Fruit fly (Drosophila melanogaster): ENCODE data around the gene CG14995.
A peak's percentile ranks its signal among the peaks of the same experiment; 100 is the strongest.

CG14995 gene

DNA sequence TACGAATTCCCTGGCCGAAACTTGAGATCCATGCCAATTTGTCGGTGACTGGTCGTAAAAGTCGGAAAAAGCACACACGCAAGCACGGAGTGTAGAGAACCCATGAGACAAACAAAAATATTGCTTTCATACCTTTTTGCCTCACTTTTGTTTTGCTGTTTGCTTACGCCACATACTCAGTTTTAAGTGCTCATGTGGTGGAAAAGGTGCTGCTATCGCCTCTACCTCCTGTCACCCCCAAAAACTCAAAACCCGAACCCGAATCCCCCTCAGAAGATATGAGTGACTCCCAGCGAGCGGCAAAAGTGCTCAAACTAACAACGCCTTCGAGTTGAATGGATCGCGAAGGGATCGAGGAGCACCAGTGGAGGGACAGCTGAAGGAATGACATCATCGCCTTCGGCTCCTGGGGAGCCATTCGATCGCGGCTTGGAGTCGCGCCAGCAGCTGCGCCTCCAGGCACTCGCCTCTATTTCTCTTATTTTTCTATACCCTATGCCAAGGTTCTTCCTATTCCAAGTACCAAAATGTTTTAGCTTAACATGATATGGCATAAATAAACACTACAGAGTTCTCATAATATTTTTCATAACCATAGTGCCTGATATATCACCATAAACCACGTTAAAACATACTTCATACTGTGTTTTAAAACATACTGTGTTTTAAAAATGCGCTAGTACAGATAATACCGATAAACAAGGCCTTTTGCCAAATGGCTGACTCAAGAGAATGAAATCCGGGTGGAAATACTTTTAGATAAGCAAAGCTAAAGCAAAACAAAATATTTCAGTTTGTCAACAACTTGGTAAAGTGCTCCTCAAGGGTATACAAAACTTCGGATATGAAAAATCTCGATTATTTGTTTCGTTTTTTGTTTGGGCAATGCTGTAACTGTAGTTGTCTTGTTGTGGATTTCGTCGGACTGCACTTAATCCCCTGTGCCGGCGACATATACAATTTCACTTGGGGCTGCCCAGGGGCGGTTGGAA, 17.6 kb upstream of the CG14995 start:
- TF ChIP-seq vri (GFP tag; optimal IDR thresholded peaks at IDR 0.05) (peak; percentile 89), CG11902 (GFP tag; optimal IDR thresholded peaks at IDR 0.05) (no peak), CG16779 (tag; optimal IDR thresholded peaks at IDR 0.05) (no peak), svp (GFP tag) (peak; percentile 17), Hr4 (GFP tag; optimal IDR thresholded peaks at IDR 0.05) (peak; percentile 29), CG31627 (GFP tag; optimal IDR thresholded peaks at IDR 0.05) (peak; percentile 12), Ets96B (tag; optimal IDR thresholded peaks at IDR 0.05) (no peak), fkh (GFP tag; optimal IDR thresholded peaks at IDR 0.05) (peak; percentile 29), Met (GFP tag; optimal IDR thresholded peaks at IDR 0.05) (peak; percentile 34), Sox14 (GFP tag; optimal IDR thresholded peaks at IDR 0.05) (peak; percentile 27), pdm3 (GFP tag; optimal IDR thresholded peaks at IDR 0.05) (peak; percentile 9), Eip78C (GFP tag) (peak; percentile 62), Smox (GFP tag; optimal IDR thresholded peaks at IDR 0.05) (no peak), net (GFP tag; optimal IDR thresholded peaks at IDR 0.05) (peak; percentile 9), Sox102F (GFP tag; optimal IDR thresholded peaks at IDR 0.05) (peak; percentile 12), lz (GFP tag; optimal IDR thresholded peaks at IDR 0.05) (peak; percentile 21), Hr39 (GFP tag; optimal IDR thresholded peaks at IDR 0.05) (peak; percentile 5), CG32006 (GFP tag; optimal IDR thresholded peaks at IDR 0.05) (peak; percentile 50), OdsH (GFP tag; optimal IDR thresholded peaks at IDR 0.05) (peak; percentile 3), CG6792 (GFP tag; optimal IDR thresholded peaks at IDR 0.05) (no peak)

DNA sequence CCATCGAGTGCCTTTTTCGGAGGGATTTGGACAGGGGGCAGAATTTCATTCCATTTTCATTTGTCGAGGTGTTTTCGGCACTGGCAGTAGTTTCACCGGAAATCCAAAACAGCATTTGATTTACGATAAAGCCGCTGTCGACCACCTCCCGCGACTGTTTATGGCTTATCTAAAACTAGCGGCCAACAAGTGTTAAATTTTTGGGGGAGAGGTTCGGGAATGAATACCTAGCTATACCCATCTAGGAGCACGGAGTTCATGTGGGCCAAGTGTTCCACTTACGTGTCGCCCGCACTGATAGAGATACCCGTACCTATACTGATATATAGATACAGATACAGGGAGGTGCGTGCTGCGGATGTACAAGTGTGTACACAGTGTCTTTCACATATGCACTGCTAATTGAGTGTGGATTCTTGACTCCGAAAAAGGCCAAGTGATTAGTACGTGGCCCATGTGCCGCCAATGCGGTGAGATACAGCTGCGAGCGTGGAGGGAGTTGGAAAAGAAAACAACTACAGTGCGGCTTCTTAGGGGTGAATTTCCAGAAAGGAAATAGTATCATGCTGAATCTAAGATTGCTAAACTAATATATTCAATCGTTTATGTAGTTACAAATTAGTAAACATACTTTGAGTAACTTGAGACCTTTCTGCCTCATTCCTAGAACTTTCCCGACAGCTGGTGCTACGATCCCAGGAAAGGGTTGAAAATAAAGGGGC, 16.7 kb upstream of the CG14995 start:
- TF ChIP-seq fd59A (GFP tag; optimal IDR thresholded peaks at IDR 0.05) (no peak), CG6792 (GFP tag; optimal IDR thresholded peaks at IDR 0.05) (no peak), Eip78C (GFP tag) (peak; percentile 70), CG6808 (GFP tag; optimal IDR thresholded peaks at IDR 0.05) (no peak), svp (GFP tag) (peak; percentile 53), CG8319 (GFP tag; optimal IDR thresholded peaks at IDR 0.05) (peak; percentile 1), CG3919 (GFP tag; optimal IDR thresholded peaks at IDR 0.05) (no peak), vri (GFP tag; optimal IDR thresholded peaks at IDR 0.05) (no peak), topi (GFP tag; optimal IDR thresholded peaks at IDR 0.05) (peak; percentile 4), Hr38 (GFP tag; optimal IDR thresholded peaks at IDR 0.05) (no peak), achi (GFP tag; optimal IDR thresholded peaks at IDR 0.05) (peak; percentile 16), CG1621 (tag; optimal IDR thresholded peaks at IDR 0.05) (no peak), fkh (GFP tag; optimal IDR thresholded peaks at IDR 0.05) (peak; percentile 57), Sox15 (GFP tag; optimal IDR thresholded peaks at IDR 0.05) (no peak)

DNA sequence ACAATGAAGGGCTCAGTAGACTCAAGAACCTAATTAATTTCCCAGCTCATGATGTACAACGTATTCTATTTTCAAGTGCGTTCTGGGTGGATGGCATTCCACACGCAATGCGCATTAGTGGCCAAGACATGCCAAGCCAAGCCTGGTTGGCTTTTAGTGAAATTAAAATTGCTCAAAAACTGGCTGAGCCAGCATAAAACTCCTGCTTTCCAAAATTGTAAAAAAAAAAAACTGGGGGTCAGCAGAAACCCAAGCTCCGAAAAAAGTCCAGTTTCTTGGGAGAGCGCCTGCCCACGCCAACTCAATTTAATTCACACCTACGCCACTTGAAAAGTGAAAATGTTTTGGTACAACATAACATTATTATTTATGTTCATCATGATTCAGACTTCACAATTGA, 15.3 kb upstream of the CG14995 start:
- TF ChIP-seq Sox15 (GFP tag; optimal IDR thresholded peaks at IDR 0.05), result no peak
- TF ChIP-seq Eip78C (GFP tag), result peak; percentile 58

DNA sequence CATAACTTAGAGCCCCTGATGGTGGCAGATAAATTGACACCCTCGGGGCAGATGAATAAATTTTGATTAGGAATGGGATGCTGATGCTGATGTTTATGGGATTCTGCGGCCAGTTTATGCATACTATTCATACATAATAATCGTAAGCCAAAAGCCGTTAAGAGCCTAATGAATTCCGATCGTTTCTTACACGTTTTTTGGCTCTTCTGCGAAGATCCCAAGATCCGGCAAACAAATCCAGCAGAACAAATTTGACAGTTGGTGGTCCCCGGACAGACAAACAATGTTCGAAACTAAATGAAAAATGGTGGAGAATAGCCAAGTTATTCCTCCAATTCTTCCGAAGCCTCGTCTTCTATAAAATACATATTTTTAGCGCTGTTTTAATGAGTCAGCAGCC, 14.4 kb upstream of the CG14995 start:
- TF ChIP-seq CG11902 (GFP tag; optimal IDR thresholded peaks at IDR 0.05) (no peak), CG1621 (tag; optimal IDR thresholded peaks at IDR 0.05) (no peak), achi (GFP tag; optimal IDR thresholded peaks at IDR 0.05) (no peak), Ets96B (tag; optimal IDR thresholded peaks at IDR 0.05) (no peak), Sox15 (GFP tag; optimal IDR thresholded peaks at IDR 0.05) (no peak), Sox14 (GFP tag; optimal IDR thresholded peaks at IDR 0.05) (no peak), CG10669 (GFP tag; optimal IDR thresholded peaks at IDR 0.05) (no peak), net (GFP tag; optimal IDR thresholded peaks at IDR 0.05) (no peak)
